Fruit fly (Drosophila melanogaster) whole organism, embryonic: ENCODE data around the gene Pkg21D.
A peak's percentile ranks its signal among the peaks of the same experiment; 100 is the strongest.

ENCODE experiments used
- Aef1 ChIP-seq: fragments of 200-800 bp; sonication (Bioruptor generic); IDR thresholded peaks from 3 replicates; pipeline ENCODE4 v1.3.6; 2022; ENCODE audit warnings: missing biosample characterization, missing genetic modification characterization
- Asciz ChIP-seq: fragments of 200-800 bp; sonication (Bioruptor generic); optimal IDR thresholded peaks from 2 replicates; lab custom pipeline; 2017; ENCODE audit warnings: missing biosample characterization, mild to moderate bottlenecking, missing genetic modification characterization, missing genetic modification reagents
- CG12071 ChIP-seq: fragments of 200-800 bp; sonication (Bioruptor generic); optimal IDR thresholded peaks from 3 replicates; lab custom pipeline; 2018; ENCODE audit warnings: missing biosample characterization, mild to moderate bottlenecking, missing genetic modification characterization
- CG12236 ChIP-seq: fragments of 200-800 bp; sonication (Bioruptor generic); optimal IDR thresholded peaks from 2 replicates; lab custom pipeline; 2016; ENCODE audit warnings: missing biosample characterization, missing genetic modification characterization
- CG13296 ChIP-seq: fragments of 200-800 bp; sonication (Bioruptor generic); optimal IDR thresholded peaks from 3 replicates; lab custom pipeline; 2018; ENCODE audit warnings: missing biosample characterization, mild to moderate bottlenecking, missing genetic modification characterization
- CG13894 ChIP-seq: fragments of 200-800 bp; sonication (Bioruptor generic); optimal IDR thresholded peaks from 3 replicates; lab custom pipeline; 2018; ENCODE audit warnings: missing biosample characterization, mild to moderate bottlenecking, missing genetic modification characterization, moderate library complexity
- CG14014 ChIP-seq: fragments of 200-800 bp; sonication (Bioruptor generic); IDR thresholded peaks from 2 replicates; pipeline ENCODE4 v1.3.6; 2022; ENCODE audit warnings: missing biosample characterization, missing genetic modification characterization
- CG14050 ChIP-seq: fragments of 200-800 bp; sonication (Bioruptor generic); IDR thresholded peaks from 3 replicates; pipeline ENCODE4 v1.3.6; 2022; ENCODE audit warnings: missing biosample characterization, missing genetic modification characterization
- CG1647 ChIP-seq: fragments of 200-800 bp; sonication (Bioruptor generic); optimal IDR thresholded peaks from 3 replicates; lab custom pipeline; 2016; ENCODE audit warnings: missing biosample characterization, missing genetic modification characterization
- CG3163 ChIP-seq: fragments of 200-800 bp; sonication (Bioruptor generic); optimal IDR thresholded peaks from 3 replicates; lab custom pipeline; 2016; ENCODE audit warnings: missing biosample characterization, missing genetic modification characterization
- CG34422 ChIP-seq: fragments of 200-800 bp; sonication (Bioruptor generic); IDR thresholded peaks from 3 replicates; pipeline ENCODE4 v1.3.6; 2022; ENCODE audit warnings: missing biosample characterization, missing genetic modification characterization
- CG4404 ChIP-seq: fragments of 200-800 bp; sonication (Bioruptor generic); IDR thresholded peaks from 2 replicates; pipeline ENCODE4 v1.3.6; 2022; ENCODE audit warnings: missing biosample characterization, missing genetic modification characterization
- CG4707 ChIP-seq: fragments of 200-800 bp; sonication (Bioruptor generic); optimal IDR thresholded peaks from 2 replicates; lab custom pipeline; 2018; ENCODE audit warnings: missing biosample characterization, mild to moderate bottlenecking, missing genetic modification characterization, moderate library complexity
- CG6765 ChIP-seq: fragments of 200-800 bp; sonication (Bioruptor generic); optimal IDR thresholded peaks from 3 replicates; lab custom pipeline; 2017; ENCODE audit warnings: missing biosample characterization, mild to moderate bottlenecking, missing genetic modification characterization
- CG9727 ChIP-seq: fragments of 200-800 bp; sonication (Bioruptor generic); optimal IDR thresholded peaks from 3 replicates; lab custom pipeline; 2017; ENCODE audit warnings: missing biosample characterization, mild to moderate bottlenecking, missing genetic modification characterization
- CG9797 ChIP-seq: fragments of 200-800 bp; sonication (Bioruptor generic); optimal IDR thresholded peaks from 3 replicates; lab custom pipeline; 2018; ENCODE audit warnings: missing biosample characterization, mild to moderate bottlenecking, missing genetic modification characterization
- CrebB ChIP-seq: fragments of 200-800 bp; sonication (Bioruptor generic); optimal IDR thresholded peaks from 3 replicates; lab custom pipeline; 2018; ENCODE audit warnings: missing biosample characterization, mild to moderate bottlenecking, missing genetic modification characterization
- E2f1 ChIP-seq: fragments of 200-800 bp; sonication (Bioruptor generic); IDR thresholded peaks from 2 replicates; pipeline ENCODE4 v1.3.6; 2022; ENCODE audit warnings: missing biosample characterization, missing genetic modification characterization
- E2f2 ChIP-seq: fragments of 200-800 bp; sonication (Bioruptor generic); IDR thresholded peaks from 2 replicates; pipeline ENCODE4 v1.3.6; 2022; ENCODE audit warnings: missing biosample characterization, missing genetic modification characterization
- Elba2 ChIP-seq: fragments of 200-800 bp; sonication (Bioruptor generic); optimal IDR thresholded peaks from 3 replicates; lab custom pipeline; 2016; ENCODE audit warnings: missing biosample characterization, missing genetic modification characterization
- Ets65A ChIP-seq: fragments of 200-800 bp; sonication (Bioruptor generic); peaks from one replicate; lab custom pipeline; 2016; ENCODE audit warnings: missing biosample characterization, missing genetic modification characterization
- Hand ChIP-seq: fragments of 200-800 bp; sonication (Bioruptor generic); optimal IDR thresholded peaks from 2 replicates; lab custom pipeline; 2017; ENCODE audit warnings: mild to moderate bottlenecking, missing biosample characterization, missing genetic modification reagents, missing genetic modification characterization
- HmgD ChIP-seq: fragments of 200-800 bp; sonication (Bioruptor generic); optimal IDR thresholded peaks from 3 replicates; lab custom pipeline; 2016; ENCODE audit warnings: missing biosample characterization, missing genetic modification characterization
- Hmx ChIP-seq: fragments of 200-800 bp; sonication (Bioruptor generic); optimal IDR thresholded peaks from 2 replicates; lab custom pipeline; 2016; ENCODE audit warnings: missing biosample characterization, missing genetic modification characterization
- Hr78 ChIP-seq, 2 experiments: fragments of 200-800 bp in 1 of 2; fragments of >200 bp in 1 of 2; sonication (Bioruptor generic) in 1 of 2; optimal IDR thresholded peaks; 2 replicates each; lab custom pipeline; 2017 to 2019; ENCODE audit warnings: missing biosample characterization in 2 of 2, missing genetic modification characterization in 2 of 2, mild to moderate bottlenecking in 1 of 2, moderate library complexity in 1 of 2
- MESR4 ChIP-seq: fragments of 200-800 bp; sonication (Bioruptor generic); optimal IDR thresholded peaks from 2 replicates; lab custom pipeline; 2018; ENCODE audit warnings: missing biosample characterization, mild to moderate bottlenecking, missing genetic modification characterization, moderate library complexity
- Mrtf ChIP-seq: fragments of 200-800 bp; sonication (Bioruptor generic); IDR thresholded peaks from 3 replicates; pipeline ENCODE4 v1.3.6; 2022; ENCODE audit warnings: missing biosample characterization, missing genetic modification characterization
- NfI ChIP-seq: fragments of 200-800 bp; sonication (Bioruptor generic); optimal IDR thresholded peaks from 3 replicates; lab custom pipeline; 2018; ENCODE audit warnings: missing biosample characterization, mild to moderate bottlenecking, missing genetic modification characterization, moderate library complexity
- Optix ChIP-seq: fragments of 200-800 bp; sonication (Bioruptor generic); IDR thresholded peaks from 3 replicates; pipeline ENCODE4 v1.3.6; 2022; ENCODE audit warnings: missing biosample characterization, missing genetic modification characterization
- Sry-β ChIP-seq: fragments of 200-800 bp; sonication (Bioruptor generic); optimal IDR thresholded peaks from 2 replicates; lab custom pipeline; 2018; ENCODE audit warnings: missing biosample characterization, mild to moderate bottlenecking, missing genetic modification characterization, moderate library complexity
- ase ChIP-seq: fragments of 200-800 bp; sonication (Bioruptor generic); IDR thresholded peaks from 3 replicates; pipeline ENCODE4 v1.3.6; 2022; ENCODE audit warnings: missing biosample characterization, missing genetic modification characterization
- bigmax ChIP-seq: fragments of 200-800 bp; sonication (Bioruptor generic); optimal IDR thresholded peaks from 2 replicates; lab custom pipeline; 2018; ENCODE audit warnings: missing biosample characterization, mild to moderate bottlenecking, missing genetic modification characterization
- br ChIP-seq: fragments of >200 bp; optimal IDR thresholded peaks from 2 replicates; lab custom pipeline; 2017
- chif ChIP-seq, 2 experiments: fragments of 200-800 bp; sonication (Bioruptor generic); optimal IDR thresholded peaks; 3 replicates each; lab custom pipeline; 2016; ENCODE audit warnings: missing biosample characterization in 2 of 2, missing genetic modification characterization in 2 of 2
- chm ChIP-seq: fragments of 200-800 bp; sonication (Bioruptor generic); IDR thresholded peaks from 2 replicates; pipeline ENCODE4 v1.3.6; 2022; ENCODE audit warnings: missing biosample characterization, missing genetic modification characterization
- crol ChIP-seq: fragments of 200-800 bp; sonication (Bioruptor generic); IDR thresholded peaks from 2 replicates; pipeline ENCODE4 v1.3.6; 2022; ENCODE audit warnings: missing biosample characterization, missing genetic modification characterization
- danr ChIP-seq: fragments of 200-800 bp; sonication (Bioruptor generic); IDR thresholded peaks from 2 replicates; pipeline ENCODE4 v1.3.6; 2022; ENCODE audit warnings: missing biosample characterization, missing genetic modification characterization
- gce ChIP-seq: fragments of 200-800 bp; sonication (Bioruptor generic); IDR thresholded peaks from 3 replicates; pipeline ENCODE4 v1.3.6; 2022; ENCODE audit warnings: missing biosample characterization, missing genetic modification characterization
- ind ChIP-seq: fragments of 200-800 bp; sonication (Bioruptor generic); optimal IDR thresholded peaks from 3 replicates; lab custom pipeline; 2016; ENCODE audit warnings: missing biosample characterization, missing genetic modification characterization
- lov ChIP-seq, 2 experiments: fragments of 200-800 bp in 1 of 2; fragments of >200 bp in 1 of 2; sonication (Bioruptor generic) in 1 of 2; IDR thresholded peaks in 1 of 2; optimal IDR thresholded peaks in 1 of 2; 2 replicates in 1 of 2; 3 replicates in 1 of 2; pipeline versions ENCODE4 v1.3.6 to Lab custom; 2017 to 2022; ENCODE audit warnings: missing biosample characterization in 1 of 2, missing genetic modification characterization in 1 of 2
- mam ChIP-seq: fragments of 200-800 bp; sonication (Bioruptor generic); optimal IDR thresholded peaks from 3 replicates; lab custom pipeline; 2016; ENCODE audit warnings: missing biosample characterization, missing genetic modification characterization
- odd ChIP-seq: fragments of 200-800 bp; sonication (Bioruptor generic); optimal IDR thresholded peaks from 2 replicates; lab custom pipeline; 2017; ENCODE audit warnings: missing biosample characterization, mild to moderate bottlenecking, missing genetic modification characterization
- pb ChIP-seq: fragments of 200-800 bp; sonication (Bioruptor generic); optimal IDR thresholded peaks from 3 replicates; lab custom pipeline; 2016; ENCODE audit warnings: missing biosample characterization, missing genetic modification characterization
- pho ChIP-seq: fragments of 200-800 bp; sonication (Bioruptor generic); optimal IDR thresholded peaks from 2 replicates; lab custom pipeline; 2016; ENCODE audit warnings: missing biosample characterization, missing genetic modification characterization
- pita ChIP-seq: fragments of 200-800 bp; sonication (Bioruptor generic); optimal IDR thresholded peaks from 2 replicates; lab custom pipeline; 2017; ENCODE audit warnings: missing biosample characterization, mild to moderate bottlenecking, missing genetic modification characterization
- ro ChIP-seq: fragments of 200-800 bp; sonication (Bioruptor generic); IDR thresholded peaks from 2 replicates; pipeline ENCODE4 v1.3.6; 2022; ENCODE audit warnings: missing biosample characterization, missing genetic modification characterization
- sima ChIP-seq: fragments of 200-800 bp; sonication (Bioruptor generic); optimal IDR thresholded peaks from 2 replicates; lab custom pipeline; 2016; ENCODE audit warnings: missing biosample characterization, missing genetic modification characterization
- tll ChIP-seq, 2 experiments: fragments of 200-800 bp in 1 of 2; fragments of >200 bp in 1 of 2; sonication (Bioruptor generic) in 1 of 2; optimal IDR thresholded peaks; 2 replicates each; lab custom pipeline; 2017 to 2019; ENCODE audit warnings: missing biosample characterization in 2 of 2, missing genetic modification characterization in 2 of 2, mild to moderate bottlenecking in 1 of 2, moderate library complexity in 1 of 2
- wor ChIP-seq: fragments of 200-800 bp; sonication (Bioruptor generic); IDR thresholded peaks from 2 replicates; pipeline ENCODE4 v1.3.6; 2022; ENCODE audit warnings: missing biosample characterization, missing genetic modification characterization
- zen2 ChIP-seq: fragments of 200-800 bp; sonication (Bioruptor generic); IDR thresholded peaks from 3 replicates; pipeline ENCODE4 v1.3.6; 2022; ENCODE audit warnings: missing biosample characterization, missing genetic modification characterization; ENCODE audit not compliant: partially characterized antibody
- zfh1 ChIP-seq: fragments of 200-800 bp; sonication (Bioruptor generic); IDR thresholded peaks from 3 replicates; pipeline ENCODE4 v1.3.6; 2022; ENCODE audit warnings: missing biosample characterization, missing genetic modification characterization

The Pkg21D gene

dm6 chr2L:825768-826263 is 35.2 kb upstream of the Pkg21D start, which contains the start of the genes CG3862 and dock (continued):
- TF ChIP-seq lov (optimal IDR thresholded peaks at IDR 0.05; lab: Kevin White, UChicago) (no peak), lov (GFP tag; IDR thresholded peaks at IDR 0.05; lab: Robert Waterston, UW) (0 out of 3 replicates have a peak, but pooled peaks have one; percentile 41), CG12236 (GFP tag; lab: Kevin White, UChicago) (no peak), NfI (peak; percentile 50), Mrtf (GFP tag; lab: Robert Waterston, UW) (0 out of 3 replicates have a peak, but pooled peaks have one; percentile 16), CG14014 (GFP tag; lab: Robert Waterston, UW) (0 out of 2 replicates have a peak, but pooled peaks have one; percentile 29), br (no peak), chif (GFP tag; optimal IDR thresholded peaks at IDR 0.05; lab: Kevin White, UChicago) (peak; percentile 7 to 28), Ets65A (GFP tag; lab: Kevin White, UChicago) (peak; percentile 83), CG13296 (GFP tag; lab: Kevin White, UChicago) (peak; percentile 0), HmgD (GFP tag; lab: Kevin White, UChicago) (peak; percentile 83), mam (GFP tag; lab: Kevin White, UChicago) (peak; percentile 56), odd (GFP tag; lab: Kevin White, UChicago) (no peak), CG14050 (no peak), CG4404 (GFP tag; lab: Robert Waterston, UW) (no peak), CG12071 (GFP tag; lab: Kevin White, UChicago) (peak; percentile 26), pho (GFP tag; lab: Kevin White, UChicago) (peak; percentile 74), tll (GFP tag; optimal IDR thresholded peaks at IDR 0.05; lab: Kevin White, UChicago) (no peak), bigmax (GFP tag; lab: Kevin White, UChicago) (peak; percentile 62), ind (peak; percentile 39), CG4707 (GFP tag; lab: Kevin White, UChicago) (no peak), CG3163 (GFP tag; lab: Kevin White, UChicago) (peak; percentile 66), CrebB (no peak), danr (GFP tag; lab: Robert Waterston, UW) (no peak), E2f1 (GFP tag; lab: Robert Waterston, UW) (no peak), crol (GFP tag; lab: Robert Waterston, UW) (no peak), Aef1 (GFP tag; lab: Robert Waterston, UW) (peak; percentile 33; the same call in 2 of the 3 replicates), zen2 (GFP tag; lab: Robert Waterston, UW) (peak; percentile 97), Hand (GFP tag; lab: Kevin White, UChicago) (no peak), Optix (no peak), pita (GFP tag; lab: Kevin White, UChicago) (no peak), CG1647 (GFP tag; lab: Kevin White, UChicago) (no peak), ase (GFP tag; lab: Robert Waterston, UW) (no peak), MESR4 (GFP tag; lab: Kevin White, UChicago) (peak; percentile 96), chm (GFP tag; lab: Robert Waterston, UW) (peak; percentile 64), E2f2 (GFP tag; lab: Robert Waterston, UW) (peak; percentile 77), CG9797 (peak; percentile 58), CG13894 (peak; percentile 37), ro (GFP tag; lab: Robert Waterston, UW) (no peak), zfh1 (peak; percentile 61; the same call in 1 of the 3 replicates), Hmx (GFP tag; lab: Kevin White, UChicago) (no peak), Asciz (no peak), pb (GFP tag; lab: Kevin White, UChicago) (peak; percentile 48), CG9727 (peak; percentile 51), Sry-β (peak; percentile 85), CG6765 (GFP tag; lab: Kevin White, UChicago) (peak; percentile 54), CG34422 (GFP tag; lab: Robert Waterston, UW) (peak; percentile 79), sima (GFP tag; lab: Kevin White, UChicago) (no peak), gce (GFP tag; lab: Robert Waterston, UW) (no peak), wor (no peak), Hr78 (GFP tag; optimal IDR thresholded peaks at IDR 0.05; lab: Kevin White, UChicago) (peak in 1 of 2 experiments; percentile 20), Elba2 (GFP tag; lab: Kevin White, UChicago) (no peak)
